Fruit fly (Drosophila melanogaster) whole organism, embryonic: ENCODE data around the gene SIDL.
A peak's percentile ranks its signal among the peaks of the same experiment; 100 is the strongest.

ENCODE experiments used
- B-H2 ChIP-seq: fragments of 200-800 bp; sonication (Bioruptor generic); optimal IDR thresholded peaks from 2 replicates; lab custom pipeline; 2018; ENCODE audit warnings: missing biosample characterization, mild to moderate bottlenecking, missing genetic modification characterization
- CG13296 ChIP-seq: fragments of 200-800 bp; sonication (Bioruptor generic); optimal IDR thresholded peaks from 3 replicates; lab custom pipeline; 2018; ENCODE audit warnings: missing biosample characterization, mild to moderate bottlenecking, missing genetic modification characterization
- CG15696 ChIP-seq: fragments of 200-800 bp; sonication (Bioruptor generic); optimal IDR thresholded peaks from 2 replicates; lab custom pipeline; 2019; ENCODE audit warnings: missing biosample characterization, mild to moderate bottlenecking, missing genetic modification characterization, moderate library complexity
- CG17186 ChIP-seq: fragments of 200-800 bp; sonication (Bioruptor generic); optimal IDR thresholded peaks from 3 replicates; lab custom pipeline; 2017; ENCODE audit warnings: missing biosample characterization, missing genetic modification reagents, missing genetic modification characterization
- CG17802 ChIP-seq: fragments of 200-800 bp; sonication (Bioruptor generic); optimal IDR thresholded peaks from 2 replicates; lab custom pipeline; 2018; ENCODE audit warnings: missing biosample characterization, mild to moderate bottlenecking, missing genetic modification characterization, moderate library complexity
- CG2120 ChIP-seq: fragments of 200-800 bp; sonication (Bioruptor generic); optimal IDR thresholded peaks from 3 replicates; lab custom pipeline; 2016; ENCODE audit warnings: missing biosample characterization, missing genetic modification characterization
- CG2678 ChIP-seq: fragments of 200-800 bp; sonication (Bioruptor generic); optimal IDR thresholded peaks from 3 replicates; lab custom pipeline; 2019; ENCODE audit warnings: missing biosample characterization, mild to moderate bottlenecking, missing genetic modification characterization, moderate library complexity
- CG30403 ChIP-seq: fragments of 200-800 bp; sonication (Bioruptor generic); optimal IDR thresholded peaks from 3 replicates; lab custom pipeline; 2016; ENCODE audit warnings: missing biosample characterization, missing genetic modification characterization
- CG34422 ChIP-seq: fragments of 200-800 bp; sonication (Bioruptor generic); IDR thresholded peaks from 3 replicates; pipeline ENCODE4 v1.3.6; 2022; ENCODE audit warnings: missing biosample characterization, missing genetic modification characterization
- CG6765 ChIP-seq: fragments of 200-800 bp; sonication (Bioruptor generic); optimal IDR thresholded peaks from 3 replicates; lab custom pipeline; 2017; ENCODE audit warnings: missing biosample characterization, mild to moderate bottlenecking, missing genetic modification characterization
- CG7271 ChIP-seq: fragments of 200-800 bp; sonication (Bioruptor generic); optimal IDR thresholded peaks from 2 replicates; lab custom pipeline; 2018; ENCODE audit warnings: missing biosample characterization, mild to moderate bottlenecking, missing genetic modification characterization, moderate library complexity
- CG7987 ChIP-seq: fragments of 200-800 bp; sonication (Bioruptor generic); optimal IDR thresholded peaks from 2 replicates; lab custom pipeline; 2018; ENCODE audit warnings: missing biosample characterization, mild to moderate bottlenecking, missing genetic modification characterization, moderate library complexity
- CG8388 ChIP-seq: fragments of 200-800 bp; sonication (Bioruptor generic); optimal IDR thresholded peaks from 2 replicates; lab custom pipeline; 2019; ENCODE audit warnings: missing biosample characterization, mild to moderate bottlenecking, missing genetic modification characterization, moderate library complexity
- CG9797 ChIP-seq: fragments of 200-800 bp; sonication (Bioruptor generic); optimal IDR thresholded peaks from 3 replicates; lab custom pipeline; 2018; ENCODE audit warnings: missing biosample characterization, mild to moderate bottlenecking, missing genetic modification characterization
- CTCF ChIP-seq: fragments of 200-800 bp; sonication (Bioruptor generic); optimal IDR thresholded peaks from 2 replicates; lab custom pipeline; 2017; ENCODE audit warnings: missing biosample characterization, mild to moderate bottlenecking, missing genetic modification characterization, moderate library complexity
- CrebB ChIP-seq: fragments of 200-800 bp; sonication (Bioruptor generic); optimal IDR thresholded peaks from 3 replicates; lab custom pipeline; 2018; ENCODE audit warnings: missing biosample characterization, mild to moderate bottlenecking, missing genetic modification characterization
- Dp ChIP-seq: fragments of 200-800 bp; sonication (Bioruptor generic); optimal IDR thresholded peaks from 2 replicates; lab custom pipeline; 2018; ENCODE audit warnings: missing biosample characterization, mild to moderate bottlenecking, missing genetic modification characterization, moderate library complexity
- E2f2 ChIP-seq: fragments of 200-800 bp; sonication (Bioruptor generic); IDR thresholded peaks from 2 replicates; pipeline ENCODE4 v1.3.6; 2022; ENCODE audit warnings: missing biosample characterization, missing genetic modification characterization
- Ets97D ChIP-seq: fragments of 200-800 bp; sonication (Bioruptor generic); optimal IDR thresholded peaks from 3 replicates; lab custom pipeline; 2016; ENCODE audit warnings: missing biosample characterization, missing genetic modification characterization
- HLH54F ChIP-seq: fragments of 200-800 bp; sonication (Bioruptor generic); optimal IDR thresholded peaks from 3 replicates; lab custom pipeline; 2016; ENCODE audit warnings: missing biosample characterization, missing genetic modification characterization
- HmgZ ChIP-seq: fragments of 200-800 bp; sonication (Bioruptor generic); optimal IDR thresholded peaks from 2 replicates; lab custom pipeline; 2018; ENCODE audit warnings: missing biosample characterization, mild to moderate bottlenecking, missing genetic modification characterization
- MTF-1 ChIP-seq: fragments of 200-800 bp; sonication (Bioruptor generic); optimal IDR thresholded peaks from 2 replicates; lab custom pipeline; 2018; ENCODE audit warnings: missing biosample characterization, mild to moderate bottlenecking, missing genetic modification characterization, borderline replicate concordance
- NC2β ChIP-seq: fragments of 200-800 bp; sonication (Bioruptor generic); optimal IDR thresholded peaks from 2 replicates; lab custom pipeline; 2016; ENCODE audit warnings: missing biosample characterization, missing genetic modification characterization
- PHDP ChIP-seq: fragments of 200-800 bp; sonication (Bioruptor generic); optimal IDR thresholded peaks from 3 replicates; lab custom pipeline; 2018; ENCODE audit warnings: missing biosample characterization, mild to moderate bottlenecking, missing genetic modification characterization, moderate library complexity
- Sry-β ChIP-seq: fragments of 200-800 bp; sonication (Bioruptor generic); optimal IDR thresholded peaks from 2 replicates; lab custom pipeline; 2018; ENCODE audit warnings: missing biosample characterization, mild to moderate bottlenecking, missing genetic modification characterization, moderate library complexity
- Usf ChIP-seq: fragments of 200-800 bp; sonication (Bioruptor generic); optimal IDR thresholded peaks from 2 replicates; lab custom pipeline; 2017; ENCODE audit warnings: missing genotype, missing biosample characterization, missing genetic modification characterization
- Xbp1 ChIP-seq: fragments of 200-800 bp; sonication (Bioruptor generic); optimal IDR thresholded peaks from 3 replicates; lab custom pipeline; 2016; ENCODE audit warnings: missing biosample characterization, mild to moderate bottlenecking, missing genetic modification characterization
- YL-1 ChIP-seq: fragments of 200-800 bp; sonication (Bioruptor generic); optimal IDR thresholded peaks from 3 replicates; lab custom pipeline; 2017; ENCODE audit warnings: missing biosample characterization, mild to moderate bottlenecking, missing genetic modification characterization
- cas ChIP-seq: fragments of 200-800 bp; sonication (Bioruptor generic); IDR thresholded peaks from 2 replicates; pipeline ENCODE4 v1.3.6; 2022; ENCODE audit warnings: missing biosample characterization, missing genetic modification characterization
- caup ChIP-seq: fragments of 200-800 bp; sonication (Bioruptor generic); optimal IDR thresholded peaks from 3 replicates; lab custom pipeline; 2017; ENCODE audit warnings: missing biosample characterization, mild to moderate bottlenecking, missing genetic modification characterization, moderate library complexity; ENCODE audit not compliant: severe bottlenecking
- corto ChIP-seq: fragments of 200-800 bp; sonication (Bioruptor generic); optimal IDR thresholded peaks from 2 replicates; lab custom pipeline; 2016; ENCODE audit warnings: missing biosample characterization, mild to moderate bottlenecking, missing genetic modification characterization, moderate library complexity
- esg ChIP-seq: fragments of 200-800 bp; sonication (Bioruptor generic); conservative IDR thresholded peaks from 2 replicates; pipeline ENCODE4 v1.3.6; 2022; ENCODE audit warnings: missing biosample characterization, missing genetic modification characterization
- fd102C ChIP-seq: fragments of 200-800 bp; sonication (Bioruptor generic); optimal IDR thresholded peaks from 2 replicates; lab custom pipeline; 2018; ENCODE audit warnings: missing biosample characterization, mild to moderate bottlenecking, missing genetic modification characterization, moderate library complexity
- gcm ChIP-seq: fragments of 200-800 bp; sonication (Bioruptor generic); optimal IDR thresholded peaks from 2 replicates; lab custom pipeline; 2019; ENCODE audit warnings: missing biosample characterization, mild to moderate bottlenecking, missing genetic modification characterization, moderate library complexity
- grn ChIP-seq: fragments of 200-800 bp; sonication (Bioruptor generic); optimal IDR thresholded peaks from 3 replicates; lab custom pipeline; 2017; ENCODE audit warnings: missing biosample characterization, missing genetic modification characterization
- kni ChIP-seq: fragments of 200-800 bp; sonication (Bioruptor generic); optimal IDR thresholded peaks from 3 replicates; lab custom pipeline; 2017; ENCODE audit warnings: mild to moderate bottlenecking, missing biosample characterization, missing genetic modification reagents, missing genetic modification characterization
- lilli ChIP-seq: fragments of 200-800 bp; sonication (Bioruptor generic); optimal IDR thresholded peaks from 3 replicates; lab custom pipeline; 2016; ENCODE audit warnings: missing biosample characterization, missing genetic modification characterization
- lov ChIP-seq, 2 experiments: fragments of 200-800 bp in 1 of 2; fragments of >200 bp in 1 of 2; sonication (Bioruptor generic) in 1 of 2; IDR thresholded peaks in 1 of 2; optimal IDR thresholded peaks in 1 of 2; 2 replicates in 1 of 2; 3 replicates in 1 of 2; pipeline versions ENCODE4 v1.3.6 to Lab custom; 2017 to 2022; ENCODE audit warnings: missing biosample characterization in 1 of 2, missing genetic modification characterization in 1 of 2
- mirr ChIP-seq: fragments of 200-800 bp; sonication (Bioruptor generic); optimal IDR thresholded peaks from 3 replicates; lab custom pipeline; 2018; ENCODE audit warnings: missing biosample characterization, mild to moderate bottlenecking, missing genetic modification characterization
- phol ChIP-seq: fragments of 200-800 bp; sonication (Bioruptor generic); optimal IDR thresholded peaks from 3 replicates; lab custom pipeline; 2018; ENCODE audit warnings: missing biosample characterization, mild to moderate bottlenecking, missing genetic modification characterization, moderate library complexity
- pita ChIP-seq: fragments of 200-800 bp; sonication (Bioruptor generic); optimal IDR thresholded peaks from 2 replicates; lab custom pipeline; 2017; ENCODE audit warnings: missing biosample characterization, mild to moderate bottlenecking, missing genetic modification characterization
- pum ChIP-seq: fragments of 200-800 bp; sonication (Bioruptor generic); optimal IDR thresholded peaks from 2 replicates; lab custom pipeline; 2016; ENCODE audit warnings: missing biosample characterization, missing genetic modification characterization
- schlank ChIP-seq: fragments of 200-800 bp; sonication (Bioruptor generic); optimal IDR thresholded peaks from 2 replicates; lab custom pipeline; 2018; ENCODE audit warnings: missing biosample characterization, mild to moderate bottlenecking, missing genetic modification characterization
- sima ChIP-seq: fragments of 200-800 bp; sonication (Bioruptor generic); optimal IDR thresholded peaks from 2 replicates; lab custom pipeline; 2016; ENCODE audit warnings: missing biosample characterization, missing genetic modification characterization
- sisA ChIP-seq: fragments of 200-800 bp; sonication (Bioruptor generic); IDR thresholded peaks from 2 replicates; pipeline ENCODE4 v1.3.6; 2022; ENCODE audit warnings: missing biosample characterization, missing genetic modification characterization
- sr ChIP-seq: fragments of 200-800 bp; sonication (Bioruptor generic); IDR thresholded peaks from 3 replicates; pipeline ENCODE4 v1.3.6; 2022; ENCODE audit warnings: missing biosample characterization, missing genetic modification characterization
- unc-4 ChIP-seq: fragments of 200-800 bp; sonication (Bioruptor generic); IDR thresholded peaks from 2 replicates; pipeline ENCODE4 v1.3.6; 2022; ENCODE audit warnings: missing biosample characterization, missing genetic modification characterization; ENCODE audit not compliant: partially characterized antibody
- vvl ChIP-seq: fragments of 200-800 bp; sonication (Bioruptor generic); IDR thresholded peaks from 2 replicates; pipeline ENCODE4 v1.3.6; 2022; ENCODE audit warnings: missing biosample characterization, missing genetic modification characterization
- yki ChIP-seq: fragments of >200 bp; optimal IDR thresholded peaks from 3 replicates; lab custom pipeline; 2018
- zfh1 ChIP-seq: fragments of 200-800 bp; sonication (Bioruptor generic); IDR thresholded peaks from 3 replicates; pipeline ENCODE4 v1.3.6; 2022; ENCODE audit warnings: missing biosample characterization, missing genetic modification characterization

The SIDL gene

DNA sequence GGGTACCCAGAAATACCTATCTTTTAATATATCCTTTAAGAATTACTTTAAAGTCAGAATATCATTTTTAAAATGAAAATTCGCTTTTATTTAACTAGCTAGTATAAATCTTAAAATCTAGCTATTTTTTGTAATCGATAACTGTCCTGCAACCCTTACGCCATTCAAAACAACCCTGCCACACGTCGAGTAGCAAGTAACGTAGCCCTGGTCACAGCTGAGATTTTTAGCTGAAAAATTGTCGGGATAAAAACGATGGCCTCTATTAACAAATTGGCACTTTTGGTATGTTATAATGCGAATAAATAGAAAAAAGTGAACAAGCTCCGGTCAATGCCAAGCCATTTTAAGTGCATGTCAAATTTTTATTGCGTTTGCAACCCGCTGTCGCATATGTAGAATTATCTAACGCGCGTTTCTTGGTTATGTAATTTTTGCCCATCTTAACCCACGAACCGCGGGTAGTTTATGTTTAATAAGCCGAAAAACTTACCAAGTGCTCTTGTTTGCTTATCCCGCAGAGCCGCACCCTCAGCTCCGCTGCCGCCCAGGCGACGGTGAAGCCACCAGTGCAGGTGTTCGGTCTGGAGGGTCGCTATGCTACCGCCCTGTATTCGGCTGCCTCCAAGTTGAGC lies 46.8 kb upstream of the SIDL start, which contains the start of gene ATPsynO (continued):
- TF ChIP-seq fd102C (no peak), CG17802 (tag; lab: Kevin White, UChicago) (no peak), HLH54F (GFP tag; lab: Kevin White, UChicago) (no peak), CG8388 (GFP tag; lab: Kevin White, UChicago) (no peak), esg (GFP tag; lab: Robert Waterston, UW) (no peak), CG7987 (peak; percentile 18), CrebB (peak; percentile 11), sisA (GFP tag; lab: Robert Waterston, UW) (no peak), PHDP (tag; lab: Kevin White, UChicago) (peak; percentile 14), Sry-β (GFP tag; lab: Kevin White, UChicago) (peak; percentile 86), CG2678 (tag; lab: Kevin White, UChicago) (no peak), sr (no peak), CG17186 (peak; percentile 15), lov (optimal IDR thresholded peaks at IDR 0.05; lab: Kevin White, UChicago) (no peak), lov (GFP tag; IDR thresholded peaks at IDR 0.05; lab: Robert Waterston, UW) (no peak), Usf (GFP tag; lab: Kevin White, UChicago) (no peak), schlank (no peak), phol (peak; percentile 79), zfh1 (GFP tag; lab: Robert Waterston, UW) (no peak), CG30403 (GFP tag; lab: Kevin White, UChicago) (peak; percentile 17), unc-4 (peak; percentile 20; the same call in 1 of the 2 replicates), YL-1 (GFP tag; lab: Kevin White, UChicago) (peak; percentile 97), gcm (peak; percentile 29), pita (GFP tag; lab: Kevin White, UChicago) (no peak), CG9797 (GFP tag; lab: Kevin White, UChicago) (peak; percentile 12), lilli (GFP tag; lab: Kevin White, UChicago) (peak; percentile 48), CTCF (GFP tag; lab: Kevin White, UChicago) (no peak), Xbp1 (GFP tag; lab: Kevin White, UChicago) (peak; percentile 35), kni (GFP tag; lab: Kevin White, UChicago) (no peak), CG13296 (GFP tag; lab: Kevin White, UChicago) (peak; percentile 26), cas (GFP tag; lab: Robert Waterston, UW) (no peak), CG15696 (no peak), sima (GFP tag; lab: Kevin White, UChicago) (no peak), E2f2 (GFP tag; lab: Robert Waterston, UW) (peak; percentile 41; the same call in 1 of the 2 replicates), yki (no peak), caup (GFP tag; lab: Kevin White, UChicago) (peak; percentile 23), Ets97D (GFP tag; lab: Kevin White, UChicago) (peak; percentile 67), CG2120 (peak; percentile 58), mirr (no peak), HmgZ (tag; lab: Kevin White, UChicago) (peak; percentile 76), B-H2 (GFP tag; lab: Kevin White, UChicago) (peak; percentile 57), corto (GFP tag; lab: Kevin White, UChicago) (no peak), grn (GFP tag; lab: Kevin White, UChicago) (no peak), CG6765 (no peak), CG7271 (tag; lab: Kevin White, UChicago) (peak; percentile 12), CG34422 (GFP tag; lab: Robert Waterston, UW) (peak; percentile 46; the same call in 1 of the 3 replicates), vvl (GFP tag; lab: Robert Waterston, UW) (peak; percentile 18; the same call in 1 of the 2 replicates), MTF-1 (GFP tag; lab: Kevin White, UChicago) (no peak), NC2β (GFP tag; lab: Kevin White, UChicago) (no peak), Dp (GFP tag; lab: Kevin White, UChicago) (peak; percentile 52), pum (GFP tag; lab: Kevin White, UChicago) (no peak)
